Worm (Caenorhabditis elegans): ENCODE measurements around the gene egg-1.

egg-1 gene

DNA sequence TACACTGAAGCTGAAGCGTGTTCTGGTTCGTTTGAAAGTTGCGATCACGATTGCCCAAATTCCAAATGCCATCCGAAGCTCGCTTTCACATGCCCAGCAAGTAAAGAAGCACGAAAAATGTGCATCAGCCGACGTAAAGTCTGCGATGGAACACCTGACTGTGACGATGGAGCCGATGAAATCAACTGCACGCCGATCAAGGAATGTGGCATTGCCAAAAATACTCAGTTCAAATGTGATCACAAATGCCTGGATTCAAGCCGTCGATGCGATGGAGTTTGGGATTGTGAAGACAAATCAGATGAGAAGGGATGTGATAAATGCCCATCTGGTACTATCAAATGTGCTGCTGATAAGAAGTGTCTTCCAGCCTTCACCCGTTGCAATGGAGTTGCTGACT, 1.4 kb downstream of the egg-1 start:
- TF ChIP-seq unc-62 (GFP tag; optimal IDR thresholded peaks at IDR 0.05) = no peak

DNA sequence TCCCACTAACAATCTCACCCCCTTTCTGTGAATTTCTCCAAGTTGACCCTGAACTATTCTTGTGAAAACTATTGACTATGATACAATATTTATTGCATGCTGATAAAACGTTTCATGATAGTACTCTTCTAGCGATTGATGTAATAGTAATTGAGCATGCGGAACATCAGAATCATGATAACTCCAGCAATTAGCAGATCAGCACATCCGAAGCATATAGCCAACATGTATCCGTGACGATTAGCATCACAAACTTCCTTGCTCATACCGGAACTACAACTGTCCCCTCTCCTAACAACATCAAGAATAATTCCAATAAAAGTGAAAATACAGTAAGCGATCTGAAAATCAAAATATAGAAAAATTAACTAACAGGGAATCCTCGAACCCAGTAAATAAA, 2.1 kb downstream of the egg-1 start:
- TF ChIP-seq unc-62 (GFP tag; optimal IDR thresholded peaks at IDR 0.05) = no peak

DNA sequence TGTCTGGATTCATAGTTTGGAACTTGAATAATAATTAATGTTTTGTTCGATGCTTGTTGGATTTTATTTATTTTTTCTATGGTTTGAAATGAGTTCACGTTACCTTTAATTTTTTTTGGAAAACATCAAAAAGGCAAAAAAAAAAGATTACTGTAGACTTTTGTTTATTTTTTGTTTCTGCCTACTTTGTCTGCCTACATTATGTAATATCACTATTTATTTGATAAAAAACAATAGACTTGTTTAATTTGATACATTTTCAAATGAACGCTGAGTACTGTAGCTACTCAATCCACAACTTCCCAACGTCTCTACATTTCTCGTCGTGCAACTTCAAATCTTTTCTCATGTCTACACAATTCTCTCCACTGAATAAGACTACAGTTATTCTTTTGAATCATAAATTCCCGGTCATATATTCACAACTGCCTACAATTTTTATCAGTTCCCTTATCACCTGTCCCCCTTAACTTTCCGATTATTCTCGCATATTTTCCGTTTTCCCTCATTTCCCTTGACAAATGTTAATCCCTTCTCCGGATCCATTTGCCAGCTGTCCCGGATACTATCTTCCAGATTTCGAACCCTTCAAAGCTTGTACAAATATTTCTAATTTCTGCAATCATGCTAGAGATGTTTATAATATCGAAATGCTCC, 3.1 kb downstream of the egg-1 start, which contains the start of the genes B0244.9 and B0244.7:
Gene B0244.9, minus strand, starts transcription at position 51 of the 657 bp plus-strand sequence.
Gene B0244.7, plus strand, starts transcription at position 522 of the 657 bp plus-strand sequence.
- no peak for TF ChIP-seq unc-62 (GFP tag; optimal IDR thresholded peaks at IDR 0.05)

ce11 chrIII:5732925-5733324, 4.9 kb downstream of the egg-1 start, which contains the start of gene B0244.17:
Gene B0244.17, plus strand, starts transcription at chrIII:5733225.
- no peak for TF ChIP-seq unc-62 (GFP tag; optimal IDR thresholded peaks at IDR 0.05)

- TF ChIP-seq unc-62 (GFP tag; optimal IDR thresholded peaks at IDR 0.05) = no peak
Observed at ce11 chrIII:5734328-5734727, 6.3 kb downstream of the egg-1 start.

ce11 chrIII:5734905-5735304, 6.9 kb downstream of the egg-1 start, which contains the start of gene B0244.10:
Gene B0244.10, plus strand, starts transcription at chrIII:5735158.
- TF ChIP-seq unc-62 (GFP tag; optimal IDR thresholded peaks at IDR 0.05) = no peak

ce11 chrIII:5737708-5738107, 9.7 kb downstream of the egg-1 start, which contains the start of gene B0244.6:
Gene B0244.6, plus strand, starts transcription at chrIII:5738008.
- TF ChIP-seq unc-62 (GFP tag; optimal IDR thresholded peaks at IDR 0.05) = no peak

DNA sequence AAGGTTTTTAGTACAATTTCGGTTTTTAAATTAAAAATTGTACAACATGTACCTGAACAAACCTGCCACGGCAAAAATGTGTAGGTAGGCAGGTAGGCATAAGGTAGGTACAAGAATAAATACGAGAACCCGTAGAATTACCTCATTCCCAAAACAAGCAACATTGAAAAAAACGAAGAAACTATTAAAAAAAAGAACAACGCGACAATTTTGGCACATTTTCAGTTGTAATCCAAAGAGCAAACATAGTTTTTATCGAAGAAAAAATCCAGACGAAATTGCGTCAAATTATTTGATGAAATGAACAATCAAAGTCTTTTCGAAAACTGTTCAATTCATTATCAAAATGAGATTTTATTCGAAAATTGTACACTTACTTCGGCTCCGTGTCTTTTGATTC, 12.7 kb downstream of the egg-1 start, which contains the start of gene B0244.16:
Gene B0244.16, plus strand, starts transcription at position 301 of the 400 bp plus-strand sequence.
- TF ChIP-seq unc-62 (GFP tag; optimal IDR thresholded peaks at IDR 0.05) = no peak

DNA sequence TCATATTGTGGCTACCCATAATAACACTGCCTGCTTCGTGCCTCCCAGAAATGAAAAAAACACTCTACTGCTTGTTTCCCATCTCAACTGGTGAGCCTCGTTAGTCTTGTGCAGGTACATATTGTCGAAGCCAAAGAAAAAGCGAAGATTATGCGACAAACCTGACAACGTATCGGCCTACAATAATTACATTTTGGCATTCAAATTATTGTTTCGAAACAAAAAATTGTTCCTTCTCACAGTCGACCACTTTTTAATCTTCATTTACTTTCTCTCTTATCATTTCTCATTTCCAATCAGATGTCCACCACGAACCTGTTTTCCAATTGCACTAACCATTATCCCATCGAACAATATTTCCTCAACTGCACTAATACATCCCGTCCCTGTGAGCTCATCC, 15.1 kb downstream of the egg-1 start, which contains the start of gene B0244.15:
Gene B0244.15, plus strand, starts transcription at position 301 of the 400 bp plus-strand sequence.
- no peak for TF ChIP-seq unc-62 (GFP tag; optimal IDR thresholded peaks at IDR 0.05)

- TF ChIP-seq unc-62 (GFP tag; optimal IDR thresholded peaks at IDR 0.05) = no peak
Observed at ce11 chrIII:5744579-5744978, 16.6 kb downstream of the egg-1 start, which contains the start of gene B0244.5. Gene B0244.5, plus strand, starts transcription at chrIII:5744879.

DNA sequence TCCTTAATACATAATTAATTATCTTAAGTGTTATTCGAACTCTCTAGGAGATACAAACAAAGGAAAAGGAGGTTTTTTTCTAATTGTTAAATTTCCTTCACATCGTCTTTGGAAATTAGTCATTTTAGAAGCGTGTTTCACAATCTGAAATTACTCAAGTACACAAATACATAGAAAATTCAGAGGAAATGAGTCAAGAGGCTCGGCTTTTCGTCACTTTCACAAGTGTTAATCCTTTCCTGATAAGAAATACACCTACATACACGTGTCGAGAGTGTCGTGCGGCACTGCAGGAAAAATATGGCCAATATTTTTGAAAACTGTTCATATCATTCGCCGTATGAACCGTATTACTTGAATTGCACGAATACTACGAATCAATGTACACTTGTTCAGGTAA, 19.2 kb downstream of the egg-1 start, which contains the start of gene B0244.4:
Gene B0244.4, plus strand, starts transcription at position 301 of the 400 bp plus-strand sequence.
- TF ChIP-seq unc-62 (GFP tag; optimal IDR thresholded peaks at IDR 0.05) = no peak

- no peak for TF ChIP-seq unc-62 (GFP tag; optimal IDR thresholded peaks at IDR 0.05)
Observed at ce11 chrIII:5748360-5748759, 20.4 kb downstream of the egg-1 start.

- TF ChIP-seq unc-62 (GFP tag; optimal IDR thresholded peaks at IDR 0.05) = no peak
Observed at ce11 chrIII:5750503-5750902, 22.5 kb downstream of the egg-1 start.

DNA sequence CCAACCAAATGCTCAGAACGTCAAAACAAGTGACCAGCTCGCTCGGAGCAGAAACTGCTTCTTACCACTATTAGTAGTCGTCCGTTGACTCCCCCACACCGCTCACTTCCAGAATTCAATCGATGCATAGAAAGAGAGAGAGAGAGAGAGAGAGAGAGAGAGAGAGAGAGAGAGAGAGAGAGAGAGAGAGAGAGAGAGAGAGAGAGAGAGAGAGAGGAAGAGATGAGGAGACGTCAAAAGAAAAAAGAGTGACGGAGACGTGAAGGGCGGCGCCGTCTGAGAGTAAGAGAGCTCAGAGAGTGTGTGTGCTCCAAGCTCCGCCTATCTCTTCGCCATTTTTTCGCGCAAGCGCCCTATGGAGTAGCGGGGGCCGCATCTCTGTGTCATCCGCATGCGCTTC, 27.2 kb downstream of the egg-1 start, which contains the start of gene ida-1:
Gene ida-1, plus strand, starts transcription at position 336 of the 400 bp plus-strand sequence.
- no peak for TF ChIP-seq unc-62 (GFP tag; optimal IDR thresholded peaks at IDR 0.05)

- no peak for TF ChIP-seq unc-62 (GFP tag; optimal IDR thresholded peaks at IDR 0.05)
Observed at ce11 chrIII:5757492-5758045, 29.6 kb downstream of the egg-1 start.

DNA sequence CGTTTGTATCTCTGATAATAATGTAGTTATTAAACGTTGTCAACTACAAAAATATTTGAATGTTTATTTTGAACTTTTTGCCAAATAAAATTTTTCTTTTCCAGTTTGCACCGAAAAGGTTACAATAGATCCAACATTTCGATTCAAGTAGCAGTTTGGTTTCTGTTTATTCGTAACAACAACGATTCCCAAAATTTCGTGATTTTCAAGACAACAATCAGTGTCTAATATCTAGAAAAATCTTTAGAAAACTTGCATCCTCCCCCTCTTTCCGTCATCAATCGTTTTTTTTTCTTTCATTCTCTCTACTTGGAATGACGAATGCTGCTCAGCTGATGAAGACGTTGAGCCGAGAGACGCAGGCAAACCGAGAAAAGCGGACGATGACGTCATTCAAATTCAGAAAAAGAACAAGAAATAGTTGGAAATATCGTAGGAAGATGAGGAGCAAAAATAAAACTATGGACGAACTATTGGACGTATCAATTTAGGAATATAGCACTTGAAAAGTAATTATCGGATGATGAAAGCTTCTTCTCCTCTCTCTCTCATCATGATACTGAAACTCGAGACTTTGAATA, 30.6 kb downstream of the egg-1 start:
- no peak for TF ChIP-seq unc-62 (GFP tag; optimal IDR thresholded peaks at IDR 0.05)
